Worm (Caenorhabditis elegans) whole organism, young adult: ENCODE results near the gene F36H5.4.

ENCODE experiments used
- B0019.2 ChIP-seq: fragments of 200-800 bp; sonication (Bioruptor generic); conservative IDR thresholded peaks from 2 replicates; pipeline ENCODE4 v1.3.6; 2022; ENCODE audit warnings: missing genetic modification reagents, missing genetic modification characterization, missing compliant biosample characterization
- B0035.1 ChIP-seq: sonication (generic microtip); optimal IDR thresholded peaks from 2 replicates; lab custom pipeline; 2016; ENCODE audit warnings: missing genetic modification characterization, mild to moderate bottlenecking, missing compliant biosample characterization, missing genotype, missing genetic modification reagents
- F33H1.4 ChIP-seq: fragments of 200-800 bp; sonication (Bioruptor generic); IDR thresholded peaks from 2 replicates; pipeline ENCODE4 v1.3.6; 2022; ENCODE audit warnings: missing genetic modification reagents, missing genetic modification characterization, missing compliant biosample characterization
- F37B4.10 ChIP-seq: fragments of 200-800 bp; sonication (Bioruptor generic); IDR thresholded peaks from 2 replicates; pipeline ENCODE4 v1.3.6; 2022; ENCODE audit warnings: missing genetic modification characterization, missing compliant biosample characterization
- F39B2.1 ChIP-seq: fragments of 200-800 bp; sonication (Bioruptor generic); IDR thresholded peaks from 2 replicates; pipeline ENCODE4 v1.3.6; 2022; ENCODE audit warnings: missing genetic modification reagents, missing genetic modification characterization, missing compliant biosample characterization
- F55B11.4 ChIP-seq: sonication (generic microtip); optimal IDR thresholded peaks from 2 replicates; lab custom pipeline; 2016; ENCODE audit warnings: missing compliant biosample characterization, missing genetic modification characterization, borderline replicate concordance; ENCODE audit not compliant: insufficient read depth
- F57C9.4 ChIP-seq: sonication (generic microtip); optimal IDR thresholded peaks from 2 replicates; lab custom pipeline; 2017; ENCODE audit warnings: mild to moderate bottlenecking, missing genetic modification characterization, missing compliant biosample characterization
- K11D2.4 ChIP-seq: fragments of 200-800 bp; sonication (Bioruptor generic); IDR thresholded peaks from 2 replicates; pipeline ENCODE4 v1.3.6; 2022; ENCODE audit warnings: missing genetic modification reagents, missing genetic modification characterization, missing compliant biosample characterization
- K12H6.12 ChIP-seq: fragments of 200-800 bp; sonication (Bioruptor generic); optimal IDR thresholded peaks from 2 replicates; lab custom pipeline; 2018; ENCODE audit warnings: mild to moderate bottlenecking, missing genetic modification characterization, missing compliant biosample characterization
- T26A5.8 ChIP-seq: sonication (generic microtip); optimal IDR thresholded peaks from 2 replicates; lab custom pipeline; 2016; ENCODE audit warnings: missing genetic modification characterization, missing compliant biosample characterization
- Y53F4B.3 ChIP-seq: fragments of 200-800 bp; sonication (Bioruptor generic); IDR thresholded peaks from 2 replicates; pipeline ENCODE4 v1.3.6; 2022; ENCODE audit warnings: missing genetic modification reagents, missing genetic modification characterization, missing compliant biosample characterization
- Y79H2A.3 ChIP-seq: fragments of 200-800 bp; sonication (Bioruptor generic); conservative IDR thresholded peaks from 2 replicates; pipeline ENCODE4 v1.3.6; 2022; ENCODE audit warnings: missing genetic modification reagents, missing genetic modification characterization, missing compliant biosample characterization
- Y95B8A.8 ChIP-seq: fragments of 200-800 bp; sonication (Bioruptor generic); IDR thresholded peaks from 2 replicates; pipeline ENCODE4 v1.3.6; 2022; ENCODE audit warnings: missing genetic modification reagents, missing genetic modification characterization, missing compliant biosample characterization
- aptf-3 ChIP-seq: fragments of 200-800 bp; sonication (Bioruptor generic); IDR thresholded peaks from 2 replicates; pipeline ENCODE4 v1.3.6; 2022; ENCODE audit warnings: missing genetic modification characterization, missing compliant biosample characterization
- attf-3 ChIP-seq: fragments of 200-800 bp; sonication (Bioruptor generic); conservative IDR thresholded peaks from 2 replicates; pipeline ENCODE4 v1.3.6; 2022; ENCODE audit warnings: missing genetic modification reagents, missing genetic modification characterization, missing compliant biosample characterization
- dox-1 ChIP-seq: fragments of 200-800 bp; sonication (Bioruptor generic); IDR thresholded peaks from 2 replicates; pipeline ENCODE4 v1.3.6; 2022; ENCODE audit warnings: missing genetic modification reagents, missing genetic modification characterization, missing compliant biosample characterization
- dpff-1 ChIP-seq: sonication (generic microtip); optimal IDR thresholded peaks from 2 replicates; lab custom pipeline; 2017; ENCODE audit warnings: mild to moderate bottlenecking, missing genetic modification characterization, missing compliant biosample characterization
- egl-44 ChIP-seq: fragments of 200-800 bp; sonication (Bioruptor generic); IDR thresholded peaks from 2 replicates; pipeline ENCODE4 v1.3.6; 2022; ENCODE audit warnings: missing genetic modification reagents, missing genetic modification characterization, missing compliant biosample characterization
- gei-17 ChIP-seq: fragments of 200-800 bp; sonication (Bioruptor generic); optimal IDR thresholded peaks from 2 replicates; lab custom pipeline; 2018; ENCODE audit warnings: mild to moderate bottlenecking, missing genetic modification characterization, missing compliant biosample characterization
- him-1 ChIP-seq: sonication (generic microtip); optimal IDR thresholded peaks from 2 replicates; lab custom pipeline; 2016; ENCODE audit warnings: missing genotype, missing genetic modification reagents, missing genetic modification characterization, missing compliant biosample characterization
- hmg-1.2 ChIP-seq: fragments of 200-800 bp; sonication (Bioruptor generic); IDR thresholded peaks from 2 replicates; pipeline ENCODE4 v1.3.6; 2022; ENCODE audit warnings: missing genetic modification reagents, missing genetic modification characterization, missing compliant biosample characterization
- let-526 ChIP-seq: fragments of 200-800 bp; sonication (Bioruptor generic); IDR thresholded peaks from 2 replicates; pipeline ENCODE4 v1.3.6; 2022; ENCODE audit warnings: missing genetic modification reagents, missing genetic modification characterization, missing compliant biosample characterization
- let-607 ChIP-seq, 2 experiments: fragments of 200-800 bp in 1 of 2; sonication (Bioruptor generic) in 1 of 2; sonication (generic microtip) in 1 of 2; optimal IDR thresholded peaks; 2 replicates each; lab custom pipeline; 2016 to 2018; ENCODE audit warnings: mild to moderate bottlenecking in 2 of 2, missing compliant biosample characterization in 2 of 2, missing genetic modification characterization in 2 of 2, moderate library complexity in 2 of 2, missing genotype in 1 of 2
- lin-26 ChIP-seq: fragments of 200-800 bp; sonication (Bioruptor generic); IDR thresholded peaks from 2 replicates; pipeline ENCODE4 v1.3.6; 2022; ENCODE audit warnings: missing genetic modification reagents, missing genetic modification characterization, missing compliant biosample characterization
- lin-35 ChIP-seq, 3 experiments: fragments of 150-350 bp in 2 of 3; sonication (generic microtip) in 1 of 3; optimal IDR thresholded peaks; 2 replicates each; lab custom pipeline; 2014 to 2018; ENCODE audit warnings: missing biosample characterization in 3 of 3, missing genetic modification characterization in 3 of 3, missing genetic modification reagents in 3 of 3
- lin-40 ChIP-seq: sonication (generic microtip); optimal IDR thresholded peaks from 2 replicates; lab custom pipeline; 2016; ENCODE audit warnings: missing genetic modification characterization, mild to moderate bottlenecking, missing compliant biosample characterization, missing genotype, missing genetic modification reagents
- lin-54 ChIP-seq: fragments of 200-800 bp; sonication (Bioruptor generic); optimal IDR thresholded peaks from 2 replicates; lab custom pipeline; 2018; ENCODE audit warnings: mild to moderate bottlenecking, missing genetic modification characterization, missing compliant biosample characterization
- lir-1 ChIP-seq: fragments of 200-800 bp; sonication (Bioruptor generic); conservative IDR thresholded peaks from 2 replicates; pipeline ENCODE4 v1.3.6; 2022; ENCODE audit warnings: missing genetic modification reagents, missing genetic modification characterization, missing compliant biosample characterization
- madf-10 ChIP-seq: sonication (generic microtip); optimal IDR thresholded peaks from 2 replicates; lab custom pipeline; 2016; ENCODE audit warnings: mild to moderate bottlenecking, missing genetic modification characterization, missing compliant biosample characterization
- madf-3 ChIP-seq: fragments of 200-800 bp; sonication (Bioruptor generic); IDR thresholded peaks from 2 replicates; pipeline ENCODE4 v1.3.6; 2022; ENCODE audit warnings: missing genetic modification reagents, missing genetic modification characterization, missing compliant biosample characterization
- nhr-120 ChIP-seq: fragments of 200-800 bp; sonication (Bioruptor generic); IDR thresholded peaks from 2 replicates; pipeline ENCODE4 v1.3.6; 2022; ENCODE audit warnings: missing genetic modification characterization, missing compliant biosample characterization
- nhr-80 ChIP-seq: sonication (generic microtip); optimal IDR thresholded peaks from 2 replicates; lab custom pipeline; 2016; ENCODE audit warnings: missing genetic modification characterization, missing compliant biosample characterization
- nhr-90 ChIP-seq: sonication (generic microtip); optimal IDR thresholded peaks from 2 replicates; lab custom pipeline; 2016; ENCODE audit warnings: missing genotype, mild to moderate bottlenecking, missing genetic modification characterization, missing compliant biosample characterization
- pbrm-1 ChIP-seq: fragments of 200-800 bp; sonication (Bioruptor generic); IDR thresholded peaks from 2 replicates; pipeline ENCODE4 v1.3.6; 2022; ENCODE audit warnings: missing genetic modification reagents, missing genetic modification characterization, missing compliant biosample characterization
- pha-4 ChIP-seq: fragments of 150-350 bp; sonication (generic microtip); optimal IDR thresholded peaks from 2 replicates; lab custom pipeline; 2014; ENCODE audit warnings: missing biosample characterization, missing genetic modification reagents, missing genetic modification characterization
- repo-1 ChIP-seq: sonication (generic microtip); optimal IDR thresholded peaks from 2 replicates; lab custom pipeline; 2017; ENCODE audit warnings: mild to moderate bottlenecking, missing genetic modification characterization, missing compliant biosample characterization
- sdz-38 ChIP-seq: sonication (generic microtip); optimal IDR thresholded peaks from 2 replicates; lab custom pipeline; 2016; ENCODE audit warnings: missing genotype, missing genetic modification characterization, missing compliant biosample characterization
- sea-2 ChIP-seq: fragments of 200-800 bp; sonication (Bioruptor generic); IDR thresholded peaks from 2 replicates; pipeline ENCODE4 v1.3.6; 2022; ENCODE audit warnings: missing genetic modification characterization, missing compliant biosample characterization
- tbp1 ChIP-seq: fragments of 200-800 bp; sonication (Bioruptor generic); optimal IDR thresholded peaks from 2 replicates; lab custom pipeline; 2018; ENCODE audit warnings: mild to moderate bottlenecking, missing genetic modification characterization, missing compliant biosample characterization
- tbx-9 ChIP-seq: sonication (generic microtip); optimal IDR thresholded peaks from 2 replicates; lab custom pipeline; 2016; ENCODE audit warnings: borderline replicate concordance, missing genetic modification characterization, inconsistent platforms, missing compliant biosample characterization
- tlf-1 ChIP-seq: fragments of 200-800 bp; sonication (Bioruptor generic); optimal IDR thresholded peaks from 2 replicates; lab custom pipeline; 2018; ENCODE audit warnings: mild to moderate bottlenecking, missing genetic modification characterization, missing compliant biosample characterization
- ztf-18 ChIP-seq: sonication (generic microtip); optimal IDR thresholded peaks from 2 replicates; lab custom pipeline; 2016; ENCODE audit warnings: missing genotype, mild to moderate bottlenecking, missing genetic modification characterization, missing compliant biosample characterization
- ztf-25 ChIP-seq: fragments of 200-800 bp; sonication (Bioruptor generic); IDR thresholded peaks from 2 replicates; pipeline ENCODE4 v1.3.6; 2022; ENCODE audit warnings: missing genetic modification reagents, missing genetic modification characterization, missing compliant biosample characterization

The F36H5.4 gene

ce11 chrII:1724314-1724713 is 37.4 kb upstream of the F36H5.4 start, which contains the start of gene fbxb-11 (continued):
- no peak for TF ChIP-seq madf-10 (tag; lab: Kevin White, UChicago)

- no peak for TF ChIP-seq F57C9.4
- TF ChIP-seq Y95B8A.8 (GFP tag; lab: Robert Waterston, UW): no peak
- no peak for TF ChIP-seq repo-1 (tag; lab: Kevin White, UChicago)
- TF ChIP-seq, all 124 proteins: peak for 0
Measured at ce11 chrII:1725735-1726134, 35.9 kb upstream of the F36H5.4 start, which contains the start of gene F45C12.17. Gene F45C12.17 (plus strand): TSS chrII:1726111.

ce11 chrII:1728253-1728652 is 33.4 kb upstream of the F36H5.4 start, which contains the start of gene btb-9:
Gene btb-9 (plus strand): TSS chrII:1728506.
- no peak for TF ChIP-seq pha-4 (tag; lab: Kevin White, UChicago)
- TF ChIP-seq aptf-3 (GFP tag; lab: Robert Waterston, UW): no peak
- peak; percentile 30; the same call in 1 of the 2 replicates for TF ChIP-seq hmg-1.2 (GFP tag; lab: Robert Waterston, UW)
- no peak for TF ChIP-seq T26A5.8 (tag; lab: Kevin White, UChicago)
- no peak for TF ChIP-seq let-526 (GFP tag; lab: Robert Waterston, UW)
- TF ChIP-seq tlf-1 (GFP tag; lab: Kevin White, UChicago): no peak
- no peak for TF ChIP-seq sdz-38 (tag; lab: Kevin White, UChicago)
- no peak for TF ChIP-seq lin-40 (tag; lab: Kevin White, UChicago)
- peak; percentile 83 for TF ChIP-seq nhr-80 (tag; lab: Kevin White, UChicago)
- no peak for TF ChIP-seq nhr-120
- TF ChIP-seq B0035.1: no peak
- peak; percentile 37; the same call in 1 of the 2 replicates for TF ChIP-seq dox-1 (GFP tag; lab: Robert Waterston, UW)

- TF ChIP-seq him-1 (tag; lab: Kevin White, UChicago) (no peak), F39B2.1 (GFP tag; lab: Robert Waterston, UW) (no peak), K12H6.12 (no peak), egl-44 (no peak), F55B11.4 (no peak), attf-3 (GFP tag; lab: Robert Waterston, UW) (no peak), pbrm-1 (no peak), K11D2.4 (GFP tag; lab: Robert Waterston, UW) (no peak), tbp1 (GFP tag; lab: Kevin White, UChicago) (no peak), hmg-1.2 (GFP tag; lab: Robert Waterston, UW) (no peak), nhr-90 (tag; lab: Kevin White, UChicago) (no peak), let-607 (tag; optimal IDR thresholded peaks at IDR 0.05; lab: Kevin White, UChicago) (no peak), F33H1.4 (GFP tag; lab: Robert Waterston, UW) (no peak), lin-54 (no peak), ztf-18 (tag; lab: Kevin White, UChicago) (no peak), lir-1 (GFP tag; lab: Robert Waterston, UW) (no peak), gei-17 (GFP tag; lab: Kevin White, UChicago) (no peak), B0035.1 (no peak), nhr-80 (tag; lab: Kevin White, UChicago) (no peak)
- TF ChIP-seq, all 124 proteins: peak for 0
Measured at ce11 chrII:1730103-1730502, 31.6 kb upstream of the F36H5.4 start, which contains the start of gene ceh-81. Gene ceh-81 (plus strand): TSS chrII:1730403.

- no peak for TF ChIP-seq tbx-9 (tag; lab: Kevin White, UChicago)
- TF ChIP-seq Y53F4B.3: no peak
- no peak for TF ChIP-seq sdz-38 (tag; lab: Kevin White, UChicago)
- no peak for TF ChIP-seq Y79H2A.3 (GFP tag; lab: Robert Waterston, UW)
- TF ChIP-seq ztf-25: no peak
- TF ChIP-seq dpff-1: no peak
- no peak for TF ChIP-seq F37B4.10
- no peak for TF ChIP-seq lin-35 (GFP tag; optimal IDR thresholded peaks at IDR 0.05; lab: Kevin White, UChicago)
- no peak for TF ChIP-seq madf-3
- no peak for TF ChIP-seq B0019.2
- TF ChIP-seq hmg-1.2 (GFP tag; lab: Robert Waterston, UW): no peak
- no peak for TF ChIP-seq Y95B8A.8 (GFP tag; lab: Robert Waterston, UW)
- TF ChIP-seq let-607 (tag; optimal IDR thresholded peaks at IDR 0.05; lab: Kevin White, UChicago): no peak
- TF ChIP-seq sea-2 (GFP tag; lab: Robert Waterston, UW): no peak
- no peak for TF ChIP-seq lin-26
Measured at ce11 chrII:1731932-1732331, 29.7 kb upstream of the F36H5.4 start, which contains the start of gene ceh-82. Gene ceh-82 (plus strand): TSS chrII:1732232.
